Worm (Caenorhabditis elegans): ENCODE measurements around the gene aakg-4.

Gene aakg-4

ce11 chrX:2320539-2320938, 1.4 kb upstream of the aakg-4 start:
- TF ChIP-seq zag-1 (tag; optimal IDR thresholded peaks at IDR 0.05) (no peak), pqm-1 (tag; optimal IDR thresholded peaks at IDR 0.05) (peak; percentile 81), pha-4 (tag; optimal IDR thresholded peaks at IDR 0.05) (peak; percentile 17), elt-2 (tag; optimal IDR thresholded peaks at IDR 0.05) (peak; percentile 53), skn-1 (tag; optimal IDR thresholded peaks at IDR 0.05) (no peak)

ce11 chrX:2317480-2317879, 1.7 kb downstream of the aakg-4 start:
- TF ChIP-seq pha-4 (tag; optimal IDR thresholded peaks at IDR 0.05) (peak; percentile 73), egl-5 (tag; optimal IDR thresholded peaks at IDR 0.05) (no peak)

ce11 chrX:2316859-2317258, 2.3 kb downstream of the aakg-4 start:
- TF ChIP-seq daf-12 (tag; optimal IDR thresholded peaks at IDR 0.05): no peak
- no peak for TF ChIP-seq snpc-4 (tag; optimal IDR thresholded peaks at IDR 0.05)
- TF ChIP-seq fkh-10 (GFP tag; optimal IDR thresholded peaks at IDR 0.05): no peak
- no peak for TF ChIP-seq jun-1 (tag; optimal IDR thresholded peaks at IDR 0.05)
- no peak for TF ChIP-seq tbx-2 (tag; optimal IDR thresholded peaks at IDR 0.05)
- no peak for TF ChIP-seq eor-1 (tag; optimal IDR thresholded peaks at IDR 0.05)
- no peak for TF ChIP-seq mml-1 (tag; optimal IDR thresholded peaks at IDR 0.05)
- TF ChIP-seq nhr-67 (tag; optimal IDR thresholded peaks at IDR 0.05): no peak
- no peak for TF ChIP-seq nhr-237 (tag; optimal IDR thresholded peaks at IDR 0.05)
- no peak for TF ChIP-seq lsy-12 (tag; optimal IDR thresholded peaks at IDR 0.05)
- no peak for TF ChIP-seq ama-1 (optimal IDR thresholded peaks at IDR 0.05)
- no peak for TF ChIP-seq nhr-28 (tag; optimal IDR thresholded peaks at IDR 0.05)
- TF ChIP-seq nhr-12 (tag; optimal IDR thresholded peaks at IDR 0.05): no peak
- no peak for TF ChIP-seq ceh-9 (tag; optimal IDR thresholded peaks at IDR 0.05)
- TF ChIP-seq skn-1 (tag; optimal IDR thresholded peaks at IDR 0.05): no peak
- no peak for TF ChIP-seq R02D3.7 (tag; optimal IDR thresholded peaks at IDR 0.05)

ce11 chrX:2316205-2316604, 2.9 kb downstream of the aakg-4 start:
- TF ChIP-seq pha-4 (tag; optimal IDR thresholded peaks at IDR 0.05): peak; percentile 92
- no peak for TF ChIP-seq nhr-23 (tag; optimal IDR thresholded peaks at IDR 0.05)
- TF ChIP-seq mdl-1 (tag; optimal IDR thresholded peaks at IDR 0.05): peak; percentile 35

- no peak for TF ChIP-seq nhr-11 (tag; optimal IDR thresholded peaks at IDR 0.05)
- no peak for TF ChIP-seq fkh-2 (tag; optimal IDR thresholded peaks at IDR 0.05)
- no peak for TF ChIP-seq zag-1 (tag; optimal IDR thresholded peaks at IDR 0.05)
- no peak for TF ChIP-seq ceh-16 (tag; optimal IDR thresholded peaks at IDR 0.05)
- TF ChIP-seq tbx-2 (tag; optimal IDR thresholded peaks at IDR 0.05): no peak
- TF ChIP-seq daf-12 (tag; optimal IDR thresholded peaks at IDR 0.05): no peak
- TF ChIP-seq fkh-10 (GFP tag; optimal IDR thresholded peaks at IDR 0.05): no peak
- no peak for TF ChIP-seq nhr-76 (tag; optimal IDR thresholded peaks at IDR 0.05)
- TF ChIP-seq ztf-4 (tag; optimal IDR thresholded peaks at IDR 0.05): no peak
- TF ChIP-seq ceh-82 (tag; optimal IDR thresholded peaks at IDR 0.05): no peak
- TF ChIP-seq snpc-4 (tag; optimal IDR thresholded peaks at IDR 0.05): no peak
- TF ChIP-seq nfya-1 (tag; optimal IDR thresholded peaks at IDR 0.05; ENCODE audit: insufficient read depth): no peak
- TF ChIP-seq unc-62 (GFP tag; optimal IDR thresholded peaks at IDR 0.05): no peak
- TF ChIP-seq elt-2 (tag; optimal IDR thresholded peaks at IDR 0.05): no peak
Observed at ce11 chrX:2304496-2304895, 14.6 kb downstream of the aakg-4 start.

ce11 chrX:2303253-2303652, 15.9 kb downstream of the aakg-4 start:
- TF ChIP-seq nhr-23 (tag; optimal IDR thresholded peaks at IDR 0.05) (peak; percentile 80), daf-12 (tag; optimal IDR thresholded peaks at IDR 0.05) (no peak), ZK546.5 (tag; optimal IDR thresholded peaks at IDR 0.05) (no peak), nhr-76 (tag; optimal IDR thresholded peaks at IDR 0.05) (no peak), fkh-10 (GFP tag; optimal IDR thresholded peaks at IDR 0.05) (no peak)

- TF ChIP-seq nhr-11 (tag; optimal IDR thresholded peaks at IDR 0.05) (no peak), pha-4 (tag; optimal IDR thresholded peaks at IDR 0.05) (no peak), unc-62 (GFP tag; optimal IDR thresholded peaks at IDR 0.05) (no peak), daf-12 (tag; optimal IDR thresholded peaks at IDR 0.05) (no peak), ztf-4 (tag; optimal IDR thresholded peaks at IDR 0.05) (no peak), elt-2 (tag; optimal IDR thresholded peaks at IDR 0.05) (no peak)
Observed at ce11 chrX:2302782-2303181, 16.4 kb downstream of the aakg-4 start, which contains the start of gene hum-6. hum-6 (plus strand) TSS chrX:2303082.
